Fruit fly (Drosophila melanogaster) whole organism, adult: Measurements from ENCODE around the gene CG3345.

Experiments
- CG11617 ChIP-seq: fragments of 200-800 bp; sonication (Bioruptor generic); optimal IDR thresholded peaks from 2 replicates; lab custom pipeline; 2017; ENCODE audit warnings: mild to moderate bottlenecking, missing biosample characterization, missing genetic modification reagents, missing genetic modification characterization
- CG12768 ChIP-seq: fragments of 200-800 bp; sonication (Bioruptor generic); optimal IDR thresholded peaks from 2 replicates; lab custom pipeline; 2017; ENCODE audit warnings: missing biosample characterization, missing genetic modification characterization, mild to moderate bottlenecking, moderate library complexity, missing genetic modification reagents
- CG5204 ChIP-seq: fragments of 200-800 bp; sonication (Bioruptor generic); optimal IDR thresholded peaks from 2 replicates; lab custom pipeline; 2016; ENCODE audit warnings: missing biosample characterization, missing genetic modification characterization
- kay ChIP-seq: fragments of 200-800 bp; sonication (Bioruptor generic); peaks from one replicate; lab custom pipeline; 2016; ENCODE audit warnings: missing biosample characterization, missing genetic modification characterization, borderline replicate concordance

DNA sequence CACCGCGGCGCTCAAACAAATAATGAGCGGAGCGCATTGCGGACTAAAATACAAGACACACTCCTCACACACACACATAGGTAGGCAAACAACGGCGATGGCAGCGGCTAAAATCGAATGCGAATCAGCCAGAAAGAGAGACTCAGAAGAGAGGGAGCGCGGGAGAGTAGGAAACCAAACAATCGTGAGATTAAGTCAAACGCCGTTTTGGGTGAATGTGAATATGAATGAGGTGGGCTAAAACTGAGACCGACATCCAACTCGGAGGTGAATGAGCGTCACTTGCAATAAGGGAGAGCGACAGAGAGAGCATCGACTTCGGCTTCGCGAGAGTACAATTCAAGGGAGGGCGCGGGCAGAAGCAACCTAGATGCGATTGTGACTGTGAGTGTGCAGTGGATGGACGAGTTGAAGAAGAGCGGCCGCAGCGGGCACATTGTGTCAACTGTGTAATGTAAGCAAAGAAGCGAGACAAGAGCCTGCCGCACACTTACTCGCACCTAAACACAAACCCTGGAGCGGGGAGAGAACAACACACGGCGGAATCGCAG lies 46.9 kb upstream of the CG3345 start:
- TF ChIP-seq kay (no peak), CG12768 (GFP tag; lab: Kevin White, UChicago) (peak; percentile 67), CG5204 (GFP tag; lab: Kevin White, UChicago) (no peak), CG11617 (GFP tag; lab: Kevin White, UChicago) (no peak)
